Fruit fly (Drosophila melanogaster) whole organism, embryonic: ENCODE measurements around the gene CG7739.

ENCODE experiments used
- Asciz ChIP-seq: fragments of 200-800 bp; sonication (Bioruptor generic); optimal IDR thresholded peaks from 2 replicates; lab custom pipeline; 2017; ENCODE audit warnings: missing biosample characterization, mild to moderate bottlenecking, missing genetic modification characterization, missing genetic modification reagents
- Atf3 ChIP-seq: fragments of 200-800 bp; sonication (Bioruptor generic); optimal IDR thresholded peaks from 3 replicates; lab custom pipeline; 2016; ENCODE audit warnings: missing biosample characterization, missing genetic modification characterization
- B-H1 ChIP-seq: fragments of 200-800 bp; sonication (Bioruptor generic); IDR thresholded peaks from 3 replicates; pipeline ENCODE4 v1.3.6; 2022; ENCODE audit warnings: missing biosample characterization, missing genetic modification characterization
- CG11504 ChIP-seq: fragments of 200-800 bp; sonication (Bioruptor generic); optimal IDR thresholded peaks from 3 replicates; lab custom pipeline; 2019; ENCODE audit warnings: missing biosample characterization, mild to moderate bottlenecking, missing genetic modification characterization, moderate library complexity
- CG12071 ChIP-seq: fragments of 200-800 bp; sonication (Bioruptor generic); optimal IDR thresholded peaks from 3 replicates; lab custom pipeline; 2018; ENCODE audit warnings: missing biosample characterization, mild to moderate bottlenecking, missing genetic modification characterization
- CG12104 ChIP-seq: fragments of 200-800 bp; sonication (Bioruptor generic); optimal IDR thresholded peaks from 3 replicates; lab custom pipeline; 2016; ENCODE audit warnings: missing biosample characterization, missing genetic modification characterization
- CG15073 ChIP-seq: fragments of 200-800 bp; sonication (Bioruptor generic); optimal IDR thresholded peaks from 2 replicates; lab custom pipeline; 2016; ENCODE audit warnings: missing biosample characterization, missing genetic modification characterization
- CG16779 ChIP-seq: fragments of 200-800 bp; sonication (Bioruptor generic); IDR thresholded peaks from 2 replicates; pipeline ENCODE4 v1.3.6; 2022; ENCODE audit warnings: missing biosample characterization, missing genetic modification characterization
- CG17568 ChIP-seq: fragments of 200-800 bp; sonication (Bioruptor generic); optimal IDR thresholded peaks from 2 replicates; lab custom pipeline; 2018; ENCODE audit warnings: missing biosample characterization, mild to moderate bottlenecking, missing genetic modification characterization, moderate library complexity
- CG2678 ChIP-seq: fragments of 200-800 bp; sonication (Bioruptor generic); optimal IDR thresholded peaks from 3 replicates; lab custom pipeline; 2019; ENCODE audit warnings: missing biosample characterization, mild to moderate bottlenecking, missing genetic modification characterization, moderate library complexity
- CG30020 ChIP-seq: fragments of 200-800 bp; optimal IDR thresholded peaks from 2 replicates; lab custom pipeline; 2019; ENCODE audit warnings: missing biosample characterization, mild to moderate bottlenecking, missing genetic modification characterization, moderate library complexity
- CG3281 ChIP-seq: fragments of 200-800 bp; sonication (Bioruptor generic); optimal IDR thresholded peaks from 3 replicates; lab custom pipeline; 2017; ENCODE audit warnings: missing biosample characterization, mild to moderate bottlenecking, missing genetic modification characterization
- CG43689 ChIP-seq: fragments of 200-800 bp; sonication (Bioruptor generic); IDR thresholded peaks from 2 replicates; pipeline ENCODE4 v1.3.6; 2022; ENCODE audit warnings: missing biosample characterization, missing genetic modification characterization
- CG4707 ChIP-seq: fragments of 200-800 bp; sonication (Bioruptor generic); optimal IDR thresholded peaks from 2 replicates; lab custom pipeline; 2018; ENCODE audit warnings: missing biosample characterization, mild to moderate bottlenecking, missing genetic modification characterization, moderate library complexity
- CG5180 ChIP-seq: fragments of 200-800 bp; sonication (Bioruptor generic); optimal IDR thresholded peaks from 3 replicates; lab custom pipeline; 2017; ENCODE audit warnings: missing biosample characterization, missing genetic modification characterization, mild to moderate bottlenecking, moderate library complexity, missing genetic modification reagents
- CG6813 ChIP-seq: fragments of 200-800 bp; sonication (Bioruptor generic); optimal IDR thresholded peaks from 2 replicates; lab custom pipeline; 2017; ENCODE audit warnings: missing biosample characterization, missing genetic modification characterization, mild to moderate bottlenecking, moderate library complexity, missing genetic modification reagents
- CG8290 ChIP-seq, 3 experiments: fragments of 200-800 bp; sonication (Bioruptor generic); optimal IDR thresholded peaks; 2 replicates each; lab custom pipeline; 2016 to 2019; ENCODE audit warnings: missing biosample characterization in 3 of 3, missing genetic modification characterization in 3 of 3, mild to moderate bottlenecking in 2 of 3, moderate library complexity in 1 of 3
- CG9876 ChIP-seq: fragments of 200-800 bp; sonication (Bioruptor generic); optimal IDR thresholded peaks from 2 replicates; lab custom pipeline; 2016; ENCODE audit warnings: missing biosample characterization, missing genetic modification characterization
- CHES-1-like ChIP-seq: fragments of 200-800 bp; sonication (Bioruptor generic); optimal IDR thresholded peaks from 2 replicates; lab custom pipeline; 2016; ENCODE audit warnings: missing biosample characterization, missing genetic modification characterization
- CkIIα-i1 ChIP-seq: fragments of 200-800 bp; sonication (Bioruptor generic); IDR thresholded peaks from 2 replicates; pipeline ENCODE4 v1.3.6; 2022; ENCODE audit warnings: missing biosample characterization, missing genetic modification characterization
- Dbx ChIP-seq: fragments of 200-800 bp; sonication (Bioruptor generic); IDR thresholded peaks from 3 replicates; pipeline ENCODE4 v1.3.6; 2022; ENCODE audit warnings: missing biosample characterization, missing genetic modification characterization
- Dll ChIP-seq: fragments of 200-800 bp; sonication (Bioruptor generic); IDR thresholded peaks from 4 replicates; pipeline ENCODE4 v1.3.6; 2022; ENCODE audit warnings: missing biosample characterization, missing genetic modification characterization; ENCODE audit not compliant: partially characterized antibody
- Drgx ChIP-seq: fragments of 200-800 bp; sonication (Bioruptor generic); IDR thresholded peaks from 2 replicates; pipeline ENCODE4 v1.3.6; 2022; ENCODE audit warnings: missing biosample characterization, missing genetic modification characterization
- E2f2 ChIP-seq: fragments of 200-800 bp; sonication (Bioruptor generic); IDR thresholded peaks from 2 replicates; pipeline ENCODE4 v1.3.6; 2022; ENCODE audit warnings: missing biosample characterization, missing genetic modification characterization
- HHEX ChIP-seq: fragments of 200-800 bp; sonication (Bioruptor generic); optimal IDR thresholded peaks from 3 replicates; lab custom pipeline; 2017; ENCODE audit warnings: missing biosample characterization, mild to moderate bottlenecking, missing genetic modification characterization, missing genetic modification reagents
- Hmr ChIP-seq: fragments of 200-800 bp; sonication (Bioruptor generic); optimal IDR thresholded peaks from 3 replicates; lab custom pipeline; 2017; ENCODE audit warnings: mild to moderate bottlenecking, missing biosample characterization, missing genetic modification reagents, missing genetic modification characterization
- Lhr ChIP-seq: fragments of 200-800 bp; sonication (Bioruptor generic); optimal IDR thresholded peaks from 3 replicates; lab custom pipeline; 2017; ENCODE audit warnings: mild to moderate bottlenecking, missing biosample characterization, missing genetic modification reagents, missing genetic modification characterization
- Med ChIP-seq: fragments of 200-800 bp; sonication (Bioruptor generic); peaks from one replicate; lab custom pipeline; 2016; ENCODE audit warnings: missing biosample characterization, missing genetic modification characterization, mild to moderate bottlenecking, inconsistent platforms, moderate library complexity
- Myb ChIP-seq: fragments of 200-800 bp; sonication (Bioruptor generic); optimal IDR thresholded peaks from 2 replicates; lab custom pipeline; 2016; ENCODE audit warnings: missing biosample characterization, missing genetic modification characterization
- NFAT ChIP-seq: fragments of 200-800 bp; sonication (Bioruptor generic); IDR thresholded peaks from 2 replicates; pipeline ENCODE4 v1.3.6; 2022; ENCODE audit warnings: missing biosample characterization, missing genetic modification characterization
- Nf-YC ChIP-seq: fragments of 200-800 bp; optimal IDR thresholded peaks from 3 replicates; lab custom pipeline; 2019; ENCODE audit warnings: missing biosample characterization, mild to moderate bottlenecking, missing genetic modification characterization, moderate library complexity
- Side ChIP-seq: fragments of 200-800 bp; sonication (Bioruptor generic); optimal IDR thresholded peaks from 2 replicates; lab custom pipeline; 2016; ENCODE audit warnings: missing biosample characterization, missing genetic modification characterization
- Sox100B ChIP-seq: fragments of 200-800 bp; sonication (Bioruptor generic); optimal IDR thresholded peaks from 3 replicates; lab custom pipeline; 2018; ENCODE audit warnings: missing biosample characterization, mild to moderate bottlenecking, missing genetic modification characterization
- ac ChIP-seq: fragments of 200-800 bp; sonication (Bioruptor generic); optimal IDR thresholded peaks from 3 replicates; lab custom pipeline; 2017; ENCODE audit warnings: missing biosample characterization, mild to moderate bottlenecking, missing genetic modification characterization
- bowl ChIP-seq: fragments of 200-800 bp; sonication (Bioruptor generic); IDR thresholded peaks from 2 replicates; pipeline ENCODE4 v1.3.6; 2022; ENCODE audit warnings: missing biosample characterization, missing genetic modification characterization
- cas ChIP-seq: fragments of 200-800 bp; sonication (Bioruptor generic); IDR thresholded peaks from 2 replicates; pipeline ENCODE4 v1.3.6; 2022; ENCODE audit warnings: missing biosample characterization, missing genetic modification characterization
- fd3F ChIP-seq: fragments of 200-800 bp; sonication (Bioruptor generic); optimal IDR thresholded peaks from 2 replicates; lab custom pipeline; 2018; ENCODE audit warnings: missing biosample characterization, mild to moderate bottlenecking, missing genetic modification characterization, moderate library complexity
- gcm2 ChIP-seq: fragments of 200-800 bp; sonication (Bioruptor generic); optimal IDR thresholded peaks from 2 replicates; lab custom pipeline; 2016; ENCODE audit warnings: missing biosample characterization, missing genetic modification characterization
- grn ChIP-seq: fragments of 200-800 bp; sonication (Bioruptor generic); optimal IDR thresholded peaks from 3 replicates; lab custom pipeline; 2017; ENCODE audit warnings: missing biosample characterization, missing genetic modification characterization
- hkb ChIP-seq, 2 experiments: fragments of 200-800 bp in 1 of 2; fragments of >200 bp in 1 of 2; sonication (Bioruptor generic) in 1 of 2; IDR thresholded peaks in 1 of 2; optimal IDR thresholded peaks in 1 of 2; 2 replicates each; pipeline versions ENCODE4 v1.3.6 to Lab custom; 2017 to 2022; ENCODE audit warnings: missing biosample characterization in 1 of 2, missing genetic modification characterization in 1 of 2
- jing ChIP-seq: fragments of 200-800 bp; sonication (Bioruptor generic); optimal IDR thresholded peaks from 2 replicates; lab custom pipeline; 2018; ENCODE audit warnings: missing biosample characterization, mild to moderate bottlenecking, missing genetic modification characterization
- mam ChIP-seq: fragments of 200-800 bp; sonication (Bioruptor generic); optimal IDR thresholded peaks from 3 replicates; lab custom pipeline; 2016; ENCODE audit warnings: missing biosample characterization, missing genetic modification characterization
- pan ChIP-seq, 4 experiments: fragments of >200 bp in 3 of 4; fragments of 200-800 bp in 1 of 4; sonication (Bioruptor generic) in 1 of 4; optimal IDR thresholded peaks in 3 of 4; IDR thresholded peaks in 1 of 4; 2 replicates each; pipeline versions ENCODE4 v1.3.6 to Lab custom; 2017 to 2022; ENCODE audit warnings: missing biosample characterization in 2 of 4, missing genetic modification characterization in 2 of 4, mixed read lengths in 1 of 4
- scrt ChIP-seq: fragments of 200-800 bp; sonication (Bioruptor generic); optimal IDR thresholded peaks from 2 replicates; lab custom pipeline; 2018; ENCODE audit warnings: missing biosample characterization, mild to moderate bottlenecking, missing genetic modification characterization, moderate library complexity
- sens ChIP-seq: fragments of 200-800 bp; sonication (Bioruptor generic); peaks from one replicate; lab custom pipeline; 2016; ENCODE audit warnings: missing biosample characterization, missing genetic modification characterization
- seq ChIP-seq: fragments of 200-800 bp; sonication (Bioruptor generic); IDR thresholded peaks from 2 replicates; pipeline ENCODE4 v1.3.6; 2022; ENCODE audit warnings: missing biosample characterization, missing genetic modification characterization
- vfl ChIP-seq: fragments of 200-800 bp; sonication (Bioruptor generic); optimal IDR thresholded peaks from 2 replicates; lab custom pipeline; 2016; ENCODE audit warnings: missing biosample characterization, missing genetic modification characterization
- vvl ChIP-seq: fragments of 200-800 bp; sonication (Bioruptor generic); IDR thresholded peaks from 2 replicates; pipeline ENCODE4 v1.3.6; 2022; ENCODE audit warnings: missing biosample characterization, missing genetic modification characterization
- zfh1 ChIP-seq: fragments of 200-800 bp; sonication (Bioruptor generic); IDR thresholded peaks from 3 replicates; pipeline ENCODE4 v1.3.6; 2022; ENCODE audit warnings: missing biosample characterization, missing genetic modification characterization

The CG7739 gene

DNA sequence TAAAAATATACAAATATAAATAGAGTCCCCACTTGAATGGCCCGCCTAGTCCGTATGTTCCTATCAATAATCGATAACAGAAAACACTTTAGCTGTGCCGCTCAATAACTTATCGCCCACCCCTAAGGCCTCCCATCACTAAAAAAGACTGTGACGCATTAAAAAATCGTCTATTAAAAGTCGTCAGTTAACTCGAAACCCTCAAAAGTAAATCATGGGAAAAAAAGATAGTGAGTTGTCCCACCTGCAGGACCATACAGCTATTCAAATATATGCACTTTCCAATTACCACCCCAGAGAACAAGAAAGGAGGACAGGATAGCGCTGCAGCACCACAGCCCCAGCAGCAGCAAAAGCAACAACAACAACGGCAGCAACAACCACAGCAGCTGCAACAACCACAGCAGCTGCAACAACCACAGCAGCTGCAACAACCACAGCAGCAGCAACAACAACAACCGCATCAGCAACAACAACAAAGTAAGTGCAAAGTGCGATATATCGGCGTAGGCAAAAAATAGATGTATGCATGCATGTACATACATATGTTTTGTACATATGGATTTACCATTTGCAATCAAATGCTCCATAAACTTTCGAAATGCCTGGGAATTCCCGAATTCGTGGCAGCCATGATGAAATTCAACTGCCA, 8.7 kb downstream of the CG7739 start, which contains the start of gene AGO2 (continued):
- TF ChIP-seq Atf3: no peak
- TF ChIP-seq Med (GFP tag; lab: Kevin White, UChicago): peak; percentile 68
- no peak for TF ChIP-seq cas (GFP tag; lab: Robert Waterston, UW)
- no peak for TF ChIP-seq CG43689 (GFP tag; lab: Robert Waterston, UW)
- peak; percentile 76 for TF ChIP-seq CG11504
- peak; percentile 63 for TF ChIP-seq CG30020 (tag; lab: Kevin White, UChicago)
- TF ChIP-seq Dll: peak; percentile 73
- no peak for TF ChIP-seq bowl (GFP tag; lab: Robert Waterston, UW)
- peak; percentile 54 for TF ChIP-seq CHES-1-like (GFP tag; lab: Kevin White, UChicago)
- TF ChIP-seq ac (GFP tag; lab: Kevin White, UChicago): peak; percentile 55
- TF ChIP-seq E2f2 (GFP tag; lab: Robert Waterston, UW): peak; percentile 94
- no peak for TF ChIP-seq CG9876 (GFP tag; lab: Kevin White, UChicago)
- peak; percentile 34; the same call in 1 of the 2 replicates for TF ChIP-seq vvl (GFP tag; lab: Robert Waterston, UW)
- no peak for TF ChIP-seq CG4707 (GFP tag; lab: Kevin White, UChicago)
- no peak for TF ChIP-seq NFAT
- peak; percentile 2 for TF ChIP-seq CG8290 (GFP tag; optimal IDR thresholded peaks at IDR 0.05; lab: Kevin White, UChicago)
- no peak for TF ChIP-seq CG8290 (tag; optimal IDR thresholded peaks at IDR 0.05; lab: Kevin White, UChicago)
- TF ChIP-seq hkb (optimal IDR thresholded peaks at IDR 0.05; lab: Kevin White, UChicago): no peak
- no peak for TF ChIP-seq hkb (GFP tag; IDR thresholded peaks at IDR 0.05; lab: Robert Waterston, UW)
- peak; percentile 23 for TF ChIP-seq Asciz (GFP tag; lab: Kevin White, UChicago)
- no peak for TF ChIP-seq pan (optimal IDR thresholded peaks at IDR 0.05; lab: Kevin White, UChicago)
- no peak for TF ChIP-seq pan (GFP tag; optimal IDR thresholded peaks at IDR 0.05 in 1 of 2, IDR thresholded peaks at IDR 0.05 in 1 of 2)
- TF ChIP-seq Sox100B (GFP tag; lab: Kevin White, UChicago): no peak
- no peak for TF ChIP-seq CG2678
- no peak; the same call in 1 of the 2 replicates for TF ChIP-seq seq (GFP tag; lab: Robert Waterston, UW)
- no peak for TF ChIP-seq CG3281 (GFP tag; lab: Kevin White, UChicago)
- no peak for TF ChIP-seq CG16779
- TF ChIP-seq jing (GFP tag; lab: Kevin White, UChicago): no peak
- peak; percentile 89 for TF ChIP-seq Drgx (GFP tag; lab: Robert Waterston, UW)
- TF ChIP-seq CG17568 (GFP tag; lab: Kevin White, UChicago): peak; percentile 61
- no peak for TF ChIP-seq gcm2 (GFP tag; lab: Kevin White, UChicago)
- TF ChIP-seq sens (GFP tag; lab: Kevin White, UChicago): no peak
- no peak for TF ChIP-seq zfh1 (GFP tag; lab: Robert Waterston, UW)
- TF ChIP-seq Hmr (GFP tag; lab: Kevin White, UChicago): no peak
- TF ChIP-seq Side: peak; percentile 51
- TF ChIP-seq CkIIα-i1: no peak
- TF ChIP-seq CG12071 (GFP tag; lab: Kevin White, UChicago): no peak
- TF ChIP-seq mam: no peak
- TF ChIP-seq CG5180 (GFP tag; lab: Kevin White, UChicago): peak; percentile 11
- 0 out of 3 replicates have a peak, but pooled peaks have one; percentile 34 for TF ChIP-seq Dbx (GFP tag; lab: Robert Waterston, UW)
- TF ChIP-seq Nf-YC (tag; lab: Kevin White, UChicago): peak; percentile 19
- peak; percentile 26 for TF ChIP-seq Myb (GFP tag; lab: Kevin White, UChicago)
- TF ChIP-seq CG15073 (GFP tag; lab: Kevin White, UChicago): no peak
- no peak for TF ChIP-seq fd3F (GFP tag; lab: Kevin White, UChicago)
- TF ChIP-seq CG6813: no peak
- TF ChIP-seq vfl (GFP tag; lab: Kevin White, UChicago): no peak
- TF ChIP-seq CG12104 (GFP tag; lab: Kevin White, UChicago): no peak
- peak; percentile 40 for TF ChIP-seq scrt
- TF ChIP-seq B-H1 (GFP tag; lab: Robert Waterston, UW): no peak
- TF ChIP-seq HHEX: peak; percentile 21
- no peak for TF ChIP-seq grn (GFP tag; lab: Kevin White, UChicago)
- no peak for TF ChIP-seq Lhr
